Worm (Caenorhabditis elegans) whole organism, L3 larva: ENCODE results near the gene Y49A10A.2.

Source experiments
- aly-2 ChIP-seq: fragments of 150-350 bp; optimal IDR thresholded peaks from 2 replicates; lab custom pipeline; 2014; ENCODE audit warnings: missing biosample characterization, missing genetic modification characterization
- lin-15B ChIP-seq: fragments of 150-350 bp; optimal IDR thresholded peaks from 2 replicates; lab custom pipeline; 2014; ENCODE audit warnings: missing biosample characterization, missing genetic modification characterization
- nhr-237 ChIP-seq: fragments of 150-350 bp; optimal IDR thresholded peaks from 2 replicates; lab custom pipeline; 2014; ENCODE audit warnings: missing biosample characterization, missing genetic modification characterization
- unc-39 ChIP-seq: sonication (generic microtip); optimal IDR thresholded peaks from 4 replicates; lab custom pipeline; 2017; ENCODE audit warnings: missing biosample characterization, missing genetic modification characterization

ce11 chrX:10406850-10407249 lies 34.4 kb upstream of the Y49A10A.2 start, which contains the start of gene ZC504.1:
- TF ChIP-seq aly-2, result no peak
- no peak for TF ChIP-seq unc-39 (tag; lab: Kevin White, UChicago)
- TF ChIP-seq nhr-237, result no peak
- TF ChIP-seq lin-15B, result no peak
